Worm (Caenorhabditis elegans) whole organism, L3 larva: ENCODE data around the gene adt-3.

Source experiments
- daf-12 ChIP-seq: fragments of 150-350 bp; optimal IDR thresholded peaks from 2 replicates; lab custom pipeline; 2014; ENCODE audit warnings: missing biosample characterization, missing genetic modification reagents, missing genetic modification characterization
- elt-2 ChIP-seq: sonication (generic microtip); optimal IDR thresholded peaks from 2 replicates; lab custom pipeline; 2016; ENCODE audit warnings: missing genetic modification reagents, mild to moderate bottlenecking, missing genetic modification characterization, missing compliant biosample characterization
- elt-3 ChIP-seq, 3 experiments: fragments of 150-350 bp in 1 of 3; sonication (generic microtip) in 2 of 3; optimal IDR thresholded peaks; 2 replicates in 2 of 3; 4 replicates in 1 of 3; lab custom pipeline; 2014 to 2017; ENCODE audit warnings: missing biosample characterization in 3 of 3, missing genetic modification characterization in 3 of 3
- fos-1 ChIP-seq: fragments of 150-350 bp; optimal IDR thresholded peaks from 2 replicates; lab custom pipeline; 2014; ENCODE audit warnings: missing biosample characterization, missing genetic modification characterization
- hmg-11 ChIP-seq: sonication (generic microtip); optimal IDR thresholded peaks from 2 replicates; lab custom pipeline; 2016; ENCODE audit warnings: missing genetic modification characterization, missing compliant biosample characterization
- jun-1 ChIP-seq: fragments of 150-350 bp; optimal IDR thresholded peaks from 2 replicates; lab custom pipeline; 2014; ENCODE audit warnings: missing biosample characterization, missing genetic modification reagents, missing genetic modification characterization
- lin-15B ChIP-seq: fragments of 150-350 bp; optimal IDR thresholded peaks from 2 replicates; lab custom pipeline; 2014; ENCODE audit warnings: missing biosample characterization, missing genetic modification characterization
- mml-1 ChIP-seq: fragments of 150-350 bp; sonication (generic microtip); optimal IDR thresholded peaks from 3 replicates; lab custom pipeline; 2014; ENCODE audit warnings: missing biosample characterization, missing genetic modification characterization
- nhr-11 ChIP-seq: fragments of 150-350 bp; optimal IDR thresholded peaks from 2 replicates; lab custom pipeline; 2014; ENCODE audit warnings: missing biosample characterization, missing genetic modification characterization
- nhr-12 ChIP-seq: fragments of 150-350 bp; optimal IDR thresholded peaks from 2 replicates; lab custom pipeline; 2014; ENCODE audit warnings: missing biosample characterization, missing genetic modification characterization
- nhr-23 ChIP-seq: fragments of 150-350 bp; optimal IDR thresholded peaks from 2 replicates; lab custom pipeline; 2014; ENCODE audit warnings: missing biosample characterization, missing genetic modification reagents, missing genetic modification characterization
- nhr-237 ChIP-seq: fragments of 150-350 bp; optimal IDR thresholded peaks from 2 replicates; lab custom pipeline; 2014; ENCODE audit warnings: missing biosample characterization, missing genetic modification characterization
- nhr-28 ChIP-seq: fragments of 150-350 bp; optimal IDR thresholded peaks from 2 replicates; lab custom pipeline; 2014; ENCODE audit warnings: missing biosample characterization, missing genetic modification characterization
- nhr-43 ChIP-seq: sonication (generic microtip); optimal IDR thresholded peaks from 2 replicates; lab custom pipeline; 2016; ENCODE audit warnings: mild to moderate bottlenecking, missing genetic modification characterization, missing compliant biosample characterization; ENCODE audit not compliant: poor library complexity, severe bottlenecking
- nhr-67 ChIP-seq: fragments of 150-350 bp; optimal IDR thresholded peaks from 2 replicates; lab custom pipeline; 2014; ENCODE audit warnings: missing biosample characterization, missing genetic modification characterization
- pha-4 ChIP-seq: fragments of 150-350 bp; optimal IDR thresholded peaks from 2 replicates; lab custom pipeline; 2014; ENCODE audit warnings: missing biosample characterization, missing genetic modification reagents, missing genetic modification characterization
- sea-2 ChIP-seq: fragments of 150-350 bp; sonication (generic microtip); optimal IDR thresholded peaks from 4 replicates; lab custom pipeline; 2014; ENCODE audit warnings: missing biosample characterization, missing genetic modification reagents, missing genetic modification characterization
- snpc-4 ChIP-seq: fragments of 150-350 bp; optimal IDR thresholded peaks from 2 replicates; lab custom pipeline; 2014; ENCODE audit warnings: missing biosample characterization, missing genetic modification characterization
- tbx-2 ChIP-seq: sonication (generic microtip); optimal IDR thresholded peaks from 2 replicates; lab custom pipeline; 2016; ENCODE audit warnings: mild to moderate bottlenecking, missing genetic modification characterization, missing compliant biosample characterization
- ztf-11 ChIP-seq: fragments of 150-350 bp; optimal IDR thresholded peaks from 2 replicates; lab custom pipeline; 2014; ENCODE audit warnings: missing biosample characterization, missing genetic modification characterization

adt-3 gene

ce11 chrX:3979146-3979545, 47.7 kb downstream of the adt-3 start:
- TF ChIP-seq tbx-2 (tag; lab: Kevin White, UChicago) (no peak), mml-1 (tag; lab: Kevin White, UChicago) (no peak), jun-1 (tag; lab: Kevin White, UChicago) (no peak), nhr-237 (tag; lab: Kevin White, UChicago) (no peak), nhr-12 (tag; lab: Kevin White, UChicago) (no peak), nhr-28 (tag; lab: Kevin White, UChicago) (no peak), daf-12 (tag; lab: Kevin White, UChicago) (no peak), fos-1 (no peak), elt-3 (tag; optimal IDR thresholded peaks at IDR 0.05; lab: Kevin White, UChicago) (no peak), nhr-11 (tag; lab: Kevin White, UChicago) (no peak), snpc-4 (tag; lab: Kevin White, UChicago) (no peak), sea-2 (GFP tag; lab: Kevin White, UChicago) (no peak), lin-15B (tag; lab: Kevin White, UChicago) (no peak), nhr-43 (tag; lab: Kevin White, UChicago) (no peak), nhr-67 (no peak), hmg-11 (no peak), elt-2 (tag; lab: Kevin White, UChicago) (no peak), nhr-23 (no peak), ztf-11 (tag; lab: Kevin White, UChicago) (no peak)

DNA sequence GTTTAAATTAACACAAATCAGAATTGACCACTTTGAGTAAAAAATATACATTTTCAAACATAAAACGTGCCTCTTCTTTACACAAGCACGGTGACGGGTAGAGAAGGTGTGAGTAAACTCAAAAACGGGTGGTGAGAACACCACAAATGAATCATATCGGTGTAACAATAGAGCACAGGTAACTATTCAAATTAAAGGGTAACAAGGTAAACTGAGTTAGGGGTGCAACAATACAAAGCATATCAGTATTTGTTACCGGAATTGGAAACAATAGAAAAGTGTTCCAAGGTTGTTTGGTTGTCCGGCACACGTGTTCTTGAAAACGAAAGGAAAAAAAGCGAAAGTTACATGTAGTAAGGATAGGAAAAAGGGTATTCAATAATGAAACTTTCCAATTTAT, 50.9 kb downstream of the adt-3 start:
- TF ChIP-seq nhr-43 (tag; lab: Kevin White, UChicago): no peak
- peak; percentile 55 for TF ChIP-seq pha-4 (tag; lab: Kevin White, UChicago)
- peak; percentile 24 for TF ChIP-seq fos-1
